Fruit fly (Drosophila melanogaster) whole organism, embryonic: Measurements from ENCODE around the gene Sema5c.
A peak's percentile ranks its signal among the peaks of the same experiment; 100 is the strongest.

ENCODE experiments used
- Awh ChIP-seq: fragments of 200-800 bp; sonication (Bioruptor generic); IDR thresholded peaks from 2 replicates; pipeline ENCODE4, ENCODE4 v1.3.6; 2022; ENCODE audit warnings: missing biosample characterization, missing genetic modification characterization
- CG13775 ChIP-seq: fragments of 200-800 bp; sonication (Bioruptor generic); optimal IDR thresholded peaks from 3 replicates; lab custom pipeline; 2017; ENCODE audit warnings: missing biosample characterization, mild to moderate bottlenecking, missing genetic modification characterization
- CG15601 ChIP-seq: fragments of 200-800 bp; sonication (Bioruptor generic); optimal IDR thresholded peaks from 3 replicates; lab custom pipeline; 2019; ENCODE audit warnings: missing biosample characterization, mild to moderate bottlenecking, missing genetic modification characterization, moderate library complexity
- CG16779 ChIP-seq: fragments of 200-800 bp; sonication (Bioruptor generic); IDR thresholded peaks from 2 replicates; pipeline ENCODE4 v1.3.6; 2022; ENCODE audit warnings: missing biosample characterization, missing genetic modification characterization
- CG17385 ChIP-seq: fragments of 200-800 bp; sonication (Bioruptor generic); optimal IDR thresholded peaks from 3 replicates; lab custom pipeline; 2018; ENCODE audit warnings: missing biosample characterization, mild to moderate bottlenecking, missing genetic modification characterization
- CG18262 ChIP-seq: fragments of 200-800 bp; optimal IDR thresholded peaks from 3 replicates; lab custom pipeline; 2019; ENCODE audit warnings: missing biosample characterization, mild to moderate bottlenecking, missing genetic modification characterization, moderate library complexity
- CG2129 ChIP-seq: fragments of 200-800 bp; sonication (Bioruptor generic); IDR thresholded peaks from 2 replicates; pipeline ENCODE4 v1.3.6; 2022; ENCODE audit warnings: missing biosample characterization, missing genetic modification characterization; ENCODE audit not compliant: partially characterized antibody
- CG4707 ChIP-seq: fragments of 200-800 bp; sonication (Bioruptor generic); optimal IDR thresholded peaks from 2 replicates; lab custom pipeline; 2018; ENCODE audit warnings: missing biosample characterization, mild to moderate bottlenecking, missing genetic modification characterization, moderate library complexity
- CG4854 ChIP-seq: fragments of 200-800 bp; sonication (Bioruptor generic); optimal IDR thresholded peaks from 2 replicates; lab custom pipeline; 2016; ENCODE audit warnings: missing biosample characterization, missing genetic modification characterization, inconsistent platforms
- CG6254 ChIP-seq: fragments of 200-800 bp; sonication (Bioruptor generic); optimal IDR thresholded peaks from 3 replicates; lab custom pipeline; 2017; ENCODE audit warnings: mild to moderate bottlenecking, missing biosample characterization, missing genetic modification reagents, missing genetic modification characterization
- CG7372 ChIP-seq: fragments of 200-800 bp; sonication (Bioruptor generic); IDR thresholded peaks from 2 replicates; pipeline ENCODE4 v1.3.6; 2022; ENCODE audit warnings: missing biosample characterization, missing genetic modification characterization
- CG7928 ChIP-seq: fragments of 200-800 bp; sonication (Bioruptor generic); optimal IDR thresholded peaks from 2 replicates; lab custom pipeline; 2017; ENCODE audit warnings: missing biosample characterization, mild to moderate bottlenecking, missing genetic modification characterization
- CG7987 ChIP-seq: fragments of 200-800 bp; sonication (Bioruptor generic); optimal IDR thresholded peaks from 2 replicates; lab custom pipeline; 2018; ENCODE audit warnings: missing biosample characterization, mild to moderate bottlenecking, missing genetic modification characterization, moderate library complexity
- CG8924 ChIP-seq: fragments of 200-800 bp; optimal IDR thresholded peaks from 3 replicates; lab custom pipeline; 2019; ENCODE audit warnings: missing biosample characterization, mild to moderate bottlenecking, missing genetic modification characterization, moderate library complexity
- CG8944 ChIP-seq: fragments of 200-800 bp; sonication (Bioruptor generic); optimal IDR thresholded peaks from 3 replicates; lab custom pipeline; 2016; ENCODE audit warnings: missing biosample characterization, missing genetic modification characterization
- Dip3 ChIP-seq: fragments of 200-800 bp; sonication (Bioruptor generic); optimal IDR thresholded peaks from 3 replicates; lab custom pipeline; 2016; ENCODE audit warnings: missing biosample characterization, missing genetic modification characterization
- Doc3 ChIP-seq: fragments of 200-800 bp; sonication (Bioruptor generic); IDR thresholded peaks from 3 replicates; pipeline ENCODE4 v1.3.6; 2022; ENCODE audit warnings: missing biosample characterization, missing genetic modification characterization; ENCODE audit not compliant: partially characterized antibody
- Elba2 ChIP-seq: fragments of 200-800 bp; sonication (Bioruptor generic); optimal IDR thresholded peaks from 3 replicates; lab custom pipeline; 2016; ENCODE audit warnings: missing biosample characterization, missing genetic modification characterization
- Fer3 ChIP-seq: fragments of 200-800 bp; sonication (Bioruptor generic); optimal IDR thresholded peaks from 2 replicates; lab custom pipeline; 2018; ENCODE audit warnings: missing biosample characterization, mild to moderate bottlenecking, missing genetic modification characterization, moderate library complexity
- Lhr ChIP-seq: fragments of 200-800 bp; sonication (Bioruptor generic); optimal IDR thresholded peaks from 3 replicates; lab custom pipeline; 2017; ENCODE audit warnings: mild to moderate bottlenecking, missing biosample characterization, missing genetic modification reagents, missing genetic modification characterization
- MBD-R2 ChIP-seq: fragments of 200-800 bp; sonication (Bioruptor generic); IDR thresholded peaks from 2 replicates; pipeline ENCODE4 v1.3.6; 2022; ENCODE audit warnings: missing biosample characterization, missing genetic modification characterization
- NC2β ChIP-seq: fragments of 200-800 bp; sonication (Bioruptor generic); optimal IDR thresholded peaks from 2 replicates; lab custom pipeline; 2016; ENCODE audit warnings: missing biosample characterization, missing genetic modification characterization
- NFAT ChIP-seq: fragments of 200-800 bp; sonication (Bioruptor generic); IDR thresholded peaks from 2 replicates; pipeline ENCODE4 v1.3.6; 2022; ENCODE audit warnings: missing biosample characterization, missing genetic modification characterization
- NK7.1 ChIP-seq: fragments of 200-800 bp; sonication (Bioruptor generic); optimal IDR thresholded peaks from 3 replicates; lab custom pipeline; 2016; ENCODE audit warnings: missing biosample characterization, missing genetic modification characterization
- Pdp1 ChIP-seq, 2 experiments: fragments of 200-800 bp; sonication (Bioruptor generic); optimal IDR thresholded peaks; 3 replicates each; lab custom pipeline; 2016; ENCODE audit warnings: missing biosample characterization in 2 of 2, missing genetic modification characterization in 2 of 2, mild to moderate bottlenecking in 1 of 2, moderate library complexity in 1 of 2
- Poxn ChIP-seq: fragments of 200-800 bp; sonication (Bioruptor generic); IDR thresholded peaks from 2 replicates; pipeline ENCODE4 v1.3.6; 2022; ENCODE audit warnings: missing biosample characterization, missing genetic modification characterization
- Taf1 ChIP-seq: fragments of 200-800 bp; sonication (Bioruptor generic); IDR thresholded peaks from 2 replicates; pipeline ENCODE4 v1.3.6; 2022; ENCODE audit warnings: missing biosample characterization, missing genetic modification characterization
- ac ChIP-seq: fragments of 200-800 bp; sonication (Bioruptor generic); optimal IDR thresholded peaks from 3 replicates; lab custom pipeline; 2017; ENCODE audit warnings: missing biosample characterization, mild to moderate bottlenecking, missing genetic modification characterization
- al ChIP-seq: fragments of 200-800 bp; sonication (Bioruptor generic); IDR thresholded peaks from 2 replicates; pipeline ENCODE4 v1.3.6; 2022; ENCODE audit warnings: missing biosample characterization, missing genetic modification characterization
- bbx ChIP-seq: fragments of 200-800 bp; sonication (Bioruptor generic); IDR thresholded peaks from 2 replicates; pipeline ENCODE4 v1.3.6; 2022; ENCODE audit warnings: missing biosample characterization, missing genetic modification characterization; ENCODE audit not compliant: partially characterized antibody
- bsh ChIP-seq, 2 experiments: fragments of 200-800 bp; sonication (Bioruptor generic); optimal IDR thresholded peaks; 2 replicates each; lab custom pipeline; 2017 to 2018; ENCODE audit warnings: mild to moderate bottlenecking in 2 of 2, missing biosample characterization in 2 of 2, missing genetic modification characterization in 2 of 2, moderate library complexity in 1 of 2
- crol ChIP-seq: fragments of 200-800 bp; sonication (Bioruptor generic); IDR thresholded peaks from 2 replicates; pipeline ENCODE4 v1.3.6; 2022; ENCODE audit warnings: missing biosample characterization, missing genetic modification characterization
- dysf ChIP-seq: fragments of 200-800 bp; sonication (Bioruptor generic); IDR thresholded peaks from 3 replicates; pipeline ENCODE4 v1.3.6; 2022; ENCODE audit warnings: missing biosample characterization, missing genetic modification characterization
- eyg ChIP-seq: fragments of 200-800 bp; sonication (Bioruptor generic); optimal IDR thresholded peaks from 3 replicates; lab custom pipeline; 2016; ENCODE audit warnings: missing biosample characterization, missing genetic modification characterization
- gro ChIP-seq: fragments of 200-800 bp; sonication (Bioruptor generic); optimal IDR thresholded peaks from 2 replicates; lab custom pipeline; 2016; ENCODE audit warnings: missing biosample characterization, missing genetic modification characterization
- hbn ChIP-seq: fragments of 200-800 bp; sonication (Bioruptor generic); IDR thresholded peaks from 2 replicates; pipeline ENCODE4 v1.3.6; 2022; ENCODE audit warnings: missing biosample characterization, missing genetic modification characterization; ENCODE audit not compliant: partially characterized antibody
- hth ChIP-seq: fragments of >200 bp; optimal IDR thresholded peaks from 2 replicates; lab custom pipeline; 2017; ENCODE audit warnings: inconsistent platforms
- insv ChIP-seq, 2 experiments: fragments of 200-800 bp; sonication (Bioruptor generic); optimal IDR thresholded peaks; 3 replicates each; lab custom pipeline; 2016 to 2018; ENCODE audit warnings: missing biosample characterization in 2 of 2, missing genetic modification characterization in 2 of 2
- lmd ChIP-seq: fragments of 200-800 bp; sonication (Bioruptor generic); IDR thresholded peaks from 2 replicates; pipeline ENCODE4 v1.3.6; 2022; ENCODE audit warnings: missing biosample characterization, missing genetic modification characterization
- nau ChIP-seq: fragments of 200-800 bp; sonication (Bioruptor generic); optimal IDR thresholded peaks from 3 replicates; lab custom pipeline; 2017; ENCODE audit warnings: missing biosample characterization, mild to moderate bottlenecking, missing genetic modification characterization, missing genetic modification reagents
- pita ChIP-seq: fragments of 200-800 bp; sonication (Bioruptor generic); optimal IDR thresholded peaks from 2 replicates; lab custom pipeline; 2017; ENCODE audit warnings: missing biosample characterization, mild to moderate bottlenecking, missing genetic modification characterization
- pnt ChIP-seq: fragments of 200-800 bp; sonication (Bioruptor generic); optimal IDR thresholded peaks from 3 replicates; lab custom pipeline; 2016; ENCODE audit warnings: missing biosample characterization, missing genetic modification characterization
- pum ChIP-seq: fragments of 200-800 bp; sonication (Bioruptor generic); optimal IDR thresholded peaks from 2 replicates; lab custom pipeline; 2016; ENCODE audit warnings: missing biosample characterization, missing genetic modification characterization
- pzg ChIP-seq: fragments of 200-800 bp; sonication (Bioruptor generic); optimal IDR thresholded peaks from 3 replicates; lab custom pipeline; 2018; ENCODE audit warnings: missing biosample characterization, mild to moderate bottlenecking, missing genetic modification characterization, moderate library complexity
- row ChIP-seq: fragments of 200-800 bp; sonication (Bioruptor generic); IDR thresholded peaks from 3 replicates; pipeline ENCODE4 v1.3.6; 2022; ENCODE audit warnings: missing biosample characterization, missing genetic modification characterization
- sd ChIP-seq: fragments of 200-800 bp; sonication (Bioruptor generic); optimal IDR thresholded peaks from 3 replicates; lab custom pipeline; 2018; ENCODE audit warnings: missing biosample characterization, mild to moderate bottlenecking, missing genetic modification characterization, moderate library complexity
- sna ChIP-seq: fragments of 200-800 bp; sonication (Bioruptor generic); IDR thresholded peaks from 2 replicates; pipeline ENCODE4 v1.3.6; 2022; ENCODE audit warnings: missing biosample characterization, missing genetic modification characterization; ENCODE audit not compliant: partially characterized antibody
- sr ChIP-seq: fragments of 200-800 bp; sonication (Bioruptor generic); IDR thresholded peaks from 3 replicates; pipeline ENCODE4 v1.3.6; 2022; ENCODE audit warnings: missing biosample characterization, missing genetic modification characterization
- tgo ChIP-seq: fragments of 200-800 bp; sonication (Bioruptor generic); IDR thresholded peaks from 3 replicates; pipeline ENCODE4 v1.3.6; 2022; ENCODE audit warnings: missing biosample characterization, missing genetic modification characterization
- z ChIP-seq: fragments of 200-800 bp; sonication (Bioruptor generic); IDR thresholded peaks from 3 replicates; pipeline ENCODE4 v1.3.6; 2022; ENCODE audit warnings: missing biosample characterization, missing genetic modification characterization

Gene Sema5c

DNA sequence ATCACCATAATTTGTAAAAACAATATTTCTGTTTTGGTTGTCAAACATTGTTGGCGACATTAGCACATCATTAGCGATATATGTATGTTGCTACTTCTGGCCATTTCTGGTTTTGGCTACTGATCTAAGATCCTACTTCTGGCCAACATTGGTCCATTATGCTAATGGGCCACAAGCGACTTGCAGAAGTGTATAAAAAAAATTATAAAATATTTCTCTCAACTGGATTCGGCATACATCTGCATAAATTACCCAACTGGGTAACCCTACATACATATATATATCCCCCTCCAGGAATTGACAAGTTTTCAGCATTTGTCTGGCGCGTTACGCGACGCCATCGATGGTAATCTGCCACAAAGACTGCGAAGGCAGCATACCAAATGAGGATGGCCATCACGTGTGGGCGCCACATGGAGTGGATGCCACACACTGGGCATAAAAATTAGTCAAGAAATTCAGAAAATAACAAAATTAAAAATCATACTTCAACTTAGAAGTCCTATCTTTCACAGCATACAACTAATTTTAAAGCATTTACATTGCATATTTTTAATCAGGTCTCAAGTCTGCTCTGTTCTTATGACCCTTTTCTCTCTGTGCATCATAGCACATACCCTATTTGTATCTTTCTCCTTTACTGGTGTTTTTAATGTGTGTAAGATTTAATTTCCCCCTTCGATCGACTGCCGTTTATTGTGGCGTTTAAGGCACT is 44.0 kb downstream of the Sema5c start (continued):
- no peak for TF ChIP-seq eyg
- TF ChIP-seq NC2β (GFP tag; lab: Kevin White, UChicago): no peak
- peak; percentile 19 for TF ChIP-seq CG13775 (GFP tag; lab: Kevin White, UChicago)
- no peak for TF ChIP-seq Elba2 (GFP tag; lab: Kevin White, UChicago)
- TF ChIP-seq CG4854 (GFP tag; lab: Kevin White, UChicago): peak; percentile 35
- no peak for TF ChIP-seq z (GFP tag; lab: Robert Waterston, UW)
- no peak for TF ChIP-seq Fer3 (tag; lab: Kevin White, UChicago)
- peak in 1 of 2 experiments; percentile 37 for TF ChIP-seq Pdp1 (GFP tag; optimal IDR thresholded peaks at IDR 0.05; lab: Kevin White, UChicago)
- TF ChIP-seq CG8944 (GFP tag; lab: Kevin White, UChicago): peak; percentile 22
- no peak for TF ChIP-seq NK7.1 (GFP tag; lab: Kevin White, UChicago)
- no peak for TF ChIP-seq Doc3
- TF ChIP-seq NFAT (GFP tag; lab: Robert Waterston, UW): no peak
- TF ChIP-seq pita (GFP tag; lab: Kevin White, UChicago): no peak
- no peak for TF ChIP-seq CG4707 (GFP tag; lab: Kevin White, UChicago)
- TF ChIP-seq CG16779 (GFP tag; lab: Robert Waterston, UW): no peak
- peak; percentile 18; the same call in 1 of the 2 replicates for TF ChIP-seq CG7372
- 0 out of 2 replicates have a peak, but pooled peaks have one; percentile 33 for TF ChIP-seq Awh (GFP tag; lab: Robert Waterston, UW)
- no peak for TF ChIP-seq sna (GFP tag; lab: Robert Waterston, UW)
- peak in 1 of 2 experiments; percentile 61 for TF ChIP-seq bsh (GFP tag; optimal IDR thresholded peaks at IDR 0.05; lab: Kevin White, UChicago)
- TF ChIP-seq CG2129 (GFP tag; lab: Robert Waterston, UW): no peak
- TF ChIP-seq sd: no peak
- TF ChIP-seq lmd (GFP tag; lab: Robert Waterston, UW): peak; percentile 54
- TF ChIP-seq Dip3: no peak
- TF ChIP-seq ac (GFP tag; lab: Kevin White, UChicago): no peak
- TF ChIP-seq CG7987 (GFP tag; lab: Kevin White, UChicago): no peak
- no peak for TF ChIP-seq Poxn (GFP tag; lab: Robert Waterston, UW)
- peak; percentile 66 for TF ChIP-seq nau (GFP tag; lab: Kevin White, UChicago)
- TF ChIP-seq pnt: no peak
- TF ChIP-seq pum (GFP tag; lab: Kevin White, UChicago): no peak
- peak; percentile 71 for TF ChIP-seq row (GFP tag; lab: Robert Waterston, UW)
- no peak for TF ChIP-seq Lhr (GFP tag; lab: Kevin White, UChicago)
- no peak for TF ChIP-seq gro (GFP tag; lab: Kevin White, UChicago)
- peak; percentile 42; the same call in 1 of the 2 replicates for TF ChIP-seq MBD-R2 (GFP tag; lab: Robert Waterston, UW)
- TF ChIP-seq CG17385 (GFP tag; lab: Kevin White, UChicago): no peak
- no peak for TF ChIP-seq hbn
- no peak for TF ChIP-seq hth (lab: Kevin White, UChicago)
- peak; percentile 63; the same call in 2 of the 3 replicates for TF ChIP-seq dysf (GFP tag; lab: Robert Waterston, UW)
- TF ChIP-seq tgo (GFP tag; lab: Robert Waterston, UW): peak; percentile 68
- TF ChIP-seq CG6254 (GFP tag; lab: Kevin White, UChicago): peak; percentile 86
- peak; percentile 19 for TF ChIP-seq CG15601 (tag; lab: Kevin White, UChicago)
- peak; percentile 25; the same call in 1 of the 2 replicates for TF ChIP-seq al (GFP tag; lab: Robert Waterston, UW)
- TF ChIP-seq CG7928: no peak
- peak; percentile 72 for TF ChIP-seq CG18262
- TF ChIP-seq sr: peak; percentile 81; the same call in 2 of the 3 replicates
- TF ChIP-seq Taf1 (GFP tag; lab: Robert Waterston, UW): no peak
- no peak for TF ChIP-seq bbx
- no peak for TF ChIP-seq pzg (GFP tag; lab: Kevin White, UChicago)
- TF ChIP-seq crol (GFP tag; lab: Robert Waterston, UW): no peak
- TF ChIP-seq CG8924 (tag; lab: Kevin White, UChicago): peak; percentile 23
- no peak for TF ChIP-seq insv (GFP tag; optimal IDR thresholded peaks at IDR 0.05; lab: Kevin White, UChicago)
